Worm (Caenorhabditis elegans) whole organism, young adult: ENCODE measurements around the gene Y25C1A.6.

Experiments used
- F33H1.4 ChIP-seq: fragments of 200-800 bp; sonication (Bioruptor generic); IDR thresholded peaks from 2 replicates; pipeline ENCODE4 v1.3.6; 2022; ENCODE audit warnings: missing genetic modification reagents, missing genetic modification characterization, missing compliant biosample characterization
- F39B2.1 ChIP-seq: fragments of 200-800 bp; sonication (Bioruptor generic); IDR thresholded peaks from 2 replicates; pipeline ENCODE4 v1.3.6; 2022; ENCODE audit warnings: missing genetic modification reagents, missing genetic modification characterization, missing compliant biosample characterization
- F52B5.7 ChIP-seq: sonication (generic microtip); optimal IDR thresholded peaks from 2 replicates; lab custom pipeline; 2016; ENCODE audit warnings: mild to moderate bottlenecking, missing genetic modification characterization, missing compliant biosample characterization
- F57A8.1 ChIP-seq: fragments of 200-800 bp; sonication (Bioruptor generic); optimal IDR thresholded peaks from 2 replicates; lab custom pipeline; 2018; ENCODE audit warnings: mild to moderate bottlenecking, missing genetic modification characterization, moderate library complexity, missing compliant biosample characterization
- F57C9.4 ChIP-seq: sonication (generic microtip); optimal IDR thresholded peaks from 2 replicates; lab custom pipeline; 2017; ENCODE audit warnings: mild to moderate bottlenecking, missing genetic modification characterization, missing compliant biosample characterization
- K12H6.12 ChIP-seq: fragments of 200-800 bp; sonication (Bioruptor generic); optimal IDR thresholded peaks from 2 replicates; lab custom pipeline; 2018; ENCODE audit warnings: mild to moderate bottlenecking, missing genetic modification characterization, missing compliant biosample characterization
- akir-1 ChIP-seq: fragments of 200-800 bp; sonication (Bioruptor generic); optimal IDR thresholded peaks from 2 replicates; lab custom pipeline; 2018; ENCODE audit warnings: mild to moderate bottlenecking, missing genetic modification characterization, moderate library complexity, missing compliant biosample characterization
- ama-1 ChIP-seq, 3 experiments: fragments of 150-350 bp in 1 of 3; sonication (generic microtip) in 2 of 3; optimal IDR thresholded peaks; 2 replicates each; lab custom pipeline; 2014 to 2018; ENCODE audit warnings: missing biosample characterization in 2 of 3, missing genetic modification characterization in 2 of 3, missing genetic modification reagents in 2 of 3
- athp-1 ChIP-seq: sonication (generic microtip); optimal IDR thresholded peaks from 2 replicates; lab custom pipeline; 2017; ENCODE audit warnings: mild to moderate bottlenecking, missing genetic modification characterization, missing compliant biosample characterization
- attf-3 ChIP-seq: fragments of 200-800 bp; sonication (Bioruptor generic); conservative IDR thresholded peaks from 2 replicates; pipeline ENCODE4 v1.3.6; 2022; ENCODE audit warnings: missing genetic modification reagents, missing genetic modification characterization, missing compliant biosample characterization
- attf-6 ChIP-seq: fragments of 200-800 bp; sonication (Bioruptor generic); IDR thresholded peaks from 2 replicates; pipeline ENCODE4 v1.3.6; 2022; ENCODE audit warnings: missing genetic modification reagents, missing genetic modification characterization, missing compliant biosample characterization
- ceh-79 ChIP-seq: sonication (generic microtip); optimal IDR thresholded peaks from 2 replicates; lab custom pipeline; 2017; ENCODE audit warnings: mild to moderate bottlenecking, missing genetic modification characterization, missing compliant biosample characterization
- chd-7 ChIP-seq: sonication (generic microtip); optimal IDR thresholded peaks from 2 replicates; lab custom pipeline; 2016; ENCODE audit warnings: mild to moderate bottlenecking, missing genetic modification characterization, moderate library complexity, missing compliant biosample characterization
- die-1 ChIP-seq: sonication (generic microtip); optimal IDR thresholded peaks from 2 replicates; lab custom pipeline; 2016; ENCODE audit warnings: missing genotype, mild to moderate bottlenecking, missing genetic modification characterization, missing compliant biosample characterization
- ekl-4 ChIP-seq: fragments of 200-800 bp; sonication (Bioruptor generic); IDR thresholded peaks from 2 replicates; pipeline ENCODE4 v1.3.6; 2022; ENCODE audit warnings: missing genetic modification reagents, missing genetic modification characterization, missing compliant biosample characterization
- hlh-26 ChIP-seq: fragments of 200-800 bp; sonication (Bioruptor generic); conservative IDR thresholded peaks from 2 replicates; pipeline ENCODE4 v1.3.6; 2022; ENCODE audit warnings: missing genetic modification reagents, missing genetic modification characterization, missing compliant biosample characterization
- hsf-1 ChIP-seq: fragments of 200-800 bp; sonication (Bioruptor generic); IDR thresholded peaks from 2 replicates; pipeline ENCODE4 v1.3.6; 2022; ENCODE audit warnings: missing genetic modification reagents, missing genetic modification characterization, missing compliant biosample characterization
- let-526 ChIP-seq: fragments of 200-800 bp; sonication (Bioruptor generic); IDR thresholded peaks from 2 replicates; pipeline ENCODE4 v1.3.6; 2022; ENCODE audit warnings: missing genetic modification reagents, missing genetic modification characterization, missing compliant biosample characterization
- lin-26 ChIP-seq: fragments of 200-800 bp; sonication (Bioruptor generic); IDR thresholded peaks from 2 replicates; pipeline ENCODE4 v1.3.6; 2022; ENCODE audit warnings: missing genetic modification reagents, missing genetic modification characterization, missing compliant biosample characterization
- lin-35 ChIP-seq, 3 experiments: fragments of 150-350 bp in 2 of 3; sonication (generic microtip) in 1 of 3; optimal IDR thresholded peaks; 2 replicates each; lab custom pipeline; 2014 to 2018; ENCODE audit warnings: missing biosample characterization in 3 of 3, missing genetic modification characterization in 3 of 3, missing genetic modification reagents in 3 of 3
- lin-54 ChIP-seq: fragments of 200-800 bp; sonication (Bioruptor generic); optimal IDR thresholded peaks from 2 replicates; lab custom pipeline; 2018; ENCODE audit warnings: mild to moderate bottlenecking, missing genetic modification characterization, missing compliant biosample characterization
- lir-1 ChIP-seq: fragments of 200-800 bp; sonication (Bioruptor generic); conservative IDR thresholded peaks from 2 replicates; pipeline ENCODE4 v1.3.6; 2022; ENCODE audit warnings: missing genetic modification reagents, missing genetic modification characterization, missing compliant biosample characterization
- lsl-1 ChIP-seq: fragments of 200-800 bp; sonication (Bioruptor generic); optimal IDR thresholded peaks from 2 replicates; lab custom pipeline; 2018; ENCODE audit warnings: mild to moderate bottlenecking, missing genetic modification characterization, moderate library complexity, missing compliant biosample characterization
- madf-6 ChIP-seq: fragments of 200-800 bp; sonication (Bioruptor generic); IDR thresholded peaks from 2 replicates; pipeline ENCODE4 v1.3.6; 2022; ENCODE audit warnings: missing genetic modification reagents, missing genetic modification characterization, missing compliant biosample characterization
- madf-8 ChIP-seq: fragments of 200-800 bp; sonication (Bioruptor generic); conservative IDR thresholded peaks from 2 replicates; pipeline ENCODE4 v1.3.6; 2022; ENCODE audit warnings: missing genetic modification reagents, missing genetic modification characterization, missing compliant biosample characterization
- mxl-1 ChIP-seq: sonication (generic microtip); optimal IDR thresholded peaks from 2 replicates; lab custom pipeline; 2016; ENCODE audit warnings: missing genetic modification characterization, missing compliant biosample characterization
- nfyb-1 ChIP-seq: fragments of 200-800 bp; sonication (Bioruptor generic); IDR thresholded peaks from 2 replicates; pipeline ENCODE4 v1.3.6; 2022; ENCODE audit warnings: missing genetic modification reagents, missing genetic modification characterization, missing compliant biosample characterization
- nhr-120 ChIP-seq: fragments of 200-800 bp; sonication (Bioruptor generic); IDR thresholded peaks from 2 replicates; pipeline ENCODE4 v1.3.6; 2022; ENCODE audit warnings: missing genetic modification characterization, missing compliant biosample characterization
- nhr-27 ChIP-seq: fragments of 200-800 bp; sonication (Bioruptor generic); optimal IDR thresholded peaks from 2 replicates; lab custom pipeline; 2018; ENCODE audit warnings: mild to moderate bottlenecking, missing genetic modification characterization, moderate library complexity, missing compliant biosample characterization
- nhr-80 ChIP-seq: sonication (generic microtip); optimal IDR thresholded peaks from 2 replicates; lab custom pipeline; 2016; ENCODE audit warnings: missing genetic modification characterization, missing compliant biosample characterization
- snpc-1.1 ChIP-seq: sonication (generic microtip); optimal IDR thresholded peaks from 2 replicates; lab custom pipeline; 2017; ENCODE audit warnings: missing genetic modification characterization, mild to moderate bottlenecking, missing compliant biosample characterization, antibody characterized with exemption, moderate library complexity, missing genotype, missing genetic modification reagents; ENCODE audit not compliant: insufficient read depth
- tlf-1 ChIP-seq: fragments of 200-800 bp; sonication (Bioruptor generic); optimal IDR thresholded peaks from 2 replicates; lab custom pipeline; 2018; ENCODE audit warnings: mild to moderate bottlenecking, missing genetic modification characterization, missing compliant biosample characterization
- unc-130 ChIP-seq: sonication (generic microtip); optimal IDR thresholded peaks from 2 replicates; lab custom pipeline; 2016; ENCODE audit warnings: missing genetic modification reagents, missing genetic modification characterization, missing compliant biosample characterization
- unc-62 ChIP-seq: fragments of 150-350 bp; optimal IDR thresholded peaks from 2 replicates; lab custom pipeline; 2014; ENCODE audit warnings: missing biosample characterization, missing genetic modification reagents, missing genetic modification characterization
- xnd-1 ChIP-seq: sonication (generic microtip); optimal IDR thresholded peaks from 2 replicates; lab custom pipeline; 2016; ENCODE audit warnings: missing genotype, missing genetic modification reagents, missing genetic modification characterization, missing compliant biosample characterization
- zfh-2 ChIP-seq: fragments of 200-800 bp; sonication (Bioruptor generic); conservative IDR thresholded peaks from 2 replicates; pipeline ENCODE4 v1.3.6; 2022; ENCODE audit warnings: missing genetic modification reagents, missing genetic modification characterization, missing compliant biosample characterization
- ztf-28 ChIP-seq: fragments of 200-800 bp; sonication (Bioruptor generic); IDR thresholded peaks from 2 replicates; pipeline ENCODE4 v1.3.6; 2022; ENCODE audit warnings: missing genetic modification reagents, missing genetic modification characterization, missing compliant biosample characterization

Y25C1A.6 gene

DNA sequence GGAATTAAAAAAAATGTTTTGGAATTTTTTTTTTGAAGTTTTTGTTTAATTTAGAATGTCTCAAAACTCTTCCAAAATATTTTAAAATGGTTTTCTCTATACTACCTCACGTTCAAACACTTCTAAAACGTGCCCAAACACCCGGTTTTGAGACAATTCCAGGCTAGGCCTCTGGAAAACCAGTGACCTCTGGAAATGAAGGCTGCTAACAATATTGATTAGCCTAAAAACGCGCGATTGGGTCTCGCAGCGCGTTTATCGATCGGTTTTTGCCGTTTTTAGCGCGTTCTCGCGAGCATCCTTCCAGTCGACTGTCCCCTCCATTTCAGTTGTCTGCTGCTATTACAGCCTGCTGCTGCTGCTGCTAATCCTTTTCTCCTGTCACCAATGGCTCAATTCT is at the start of gene Y25C1A.6:
Gene Y25C1A.6, plus strand, starts transcription at position 301 of the 400 bp plus-strand sequence.
- TF ChIP-seq akir-1 (GFP tag; lab: Kevin White, UChicago) (no peak), mxl-1 (tag; lab: Kevin White, UChicago) (no peak), attf-3 (GFP tag; lab: Robert Waterston, UW) (no peak), madf-8 (no peak), K12H6.12 (tag; lab: Kevin White, UChicago) (no peak), snpc-1.1 (tag; lab: Kevin White, UChicago) (no peak), nhr-120 (GFP tag; lab: Robert Waterston, UW) (no peak), die-1 (tag; lab: Kevin White, UChicago) (no peak), lin-26 (GFP tag; lab: Robert Waterston, UW) (no peak), lin-54 (no peak), lir-1 (GFP tag; lab: Robert Waterston, UW) (no peak), F52B5.7 (no peak), F33H1.4 (no peak), chd-7 (tag; lab: Kevin White, UChicago) (no peak), F57A8.1 (no peak)

DNA sequence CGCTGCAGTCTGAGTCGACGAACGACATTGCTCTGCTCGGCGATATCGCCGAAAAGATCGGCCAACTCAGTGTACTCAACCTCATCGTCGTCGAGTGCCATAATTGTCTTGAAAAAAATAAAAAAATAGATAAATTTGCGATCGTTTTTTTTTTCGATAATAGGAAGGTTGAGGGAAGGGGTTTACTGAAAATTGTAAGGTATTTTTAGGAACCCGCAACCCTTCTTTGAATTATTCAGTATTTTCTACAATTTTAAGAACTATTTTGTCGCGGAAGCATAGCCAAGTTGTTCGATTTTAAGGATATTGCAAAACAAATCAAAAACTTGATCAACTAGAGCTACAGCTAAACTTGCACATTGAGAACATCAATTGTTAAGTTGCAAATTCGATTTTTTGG is 48.7 kb upstream of the Y25C1A.6 start, which contains the start of gene C41H7.9:
Gene C41H7.9, minus strand, starts transcription at position 101 of the 400 bp plus-strand sequence.
- no peak for TF ChIP-seq hsf-1 (GFP tag; lab: Robert Waterston, UW)
- no peak for TF ChIP-seq tlf-1 (GFP tag; lab: Kevin White, UChicago)
- TF ChIP-seq madf-6 = no peak
- TF ChIP-seq unc-62 = no peak
- TF ChIP-seq ceh-79 (tag; lab: Kevin White, UChicago) = no peak
- TF ChIP-seq ztf-28 (GFP tag; lab: Robert Waterston, UW) = no peak
- TF ChIP-seq unc-130 (GFP tag; lab: Kevin White, UChicago) = no peak
- TF ChIP-seq lin-35 (GFP tag; optimal IDR thresholded peaks at IDR 0.05; lab: Kevin White, UChicago) = no peak
- no peak for TF ChIP-seq lsl-1 (GFP tag; lab: Kevin White, UChicago)
- no peak for TF ChIP-seq nhr-27
- no peak for TF ChIP-seq F39B2.1 (GFP tag; lab: Robert Waterston, UW)
- no peak for TF ChIP-seq let-526
- no peak for TF ChIP-seq ama-1 (optimal IDR thresholded peaks at IDR 0.05; lab: Kevin White, UChicago)
- no peak for TF ChIP-seq ama-1 (GFP tag; optimal IDR thresholded peaks at IDR 0.05; lab: Kevin White, UChicago)
- TF ChIP-seq athp-1 (tag; lab: Kevin White, UChicago) = no peak

DNA sequence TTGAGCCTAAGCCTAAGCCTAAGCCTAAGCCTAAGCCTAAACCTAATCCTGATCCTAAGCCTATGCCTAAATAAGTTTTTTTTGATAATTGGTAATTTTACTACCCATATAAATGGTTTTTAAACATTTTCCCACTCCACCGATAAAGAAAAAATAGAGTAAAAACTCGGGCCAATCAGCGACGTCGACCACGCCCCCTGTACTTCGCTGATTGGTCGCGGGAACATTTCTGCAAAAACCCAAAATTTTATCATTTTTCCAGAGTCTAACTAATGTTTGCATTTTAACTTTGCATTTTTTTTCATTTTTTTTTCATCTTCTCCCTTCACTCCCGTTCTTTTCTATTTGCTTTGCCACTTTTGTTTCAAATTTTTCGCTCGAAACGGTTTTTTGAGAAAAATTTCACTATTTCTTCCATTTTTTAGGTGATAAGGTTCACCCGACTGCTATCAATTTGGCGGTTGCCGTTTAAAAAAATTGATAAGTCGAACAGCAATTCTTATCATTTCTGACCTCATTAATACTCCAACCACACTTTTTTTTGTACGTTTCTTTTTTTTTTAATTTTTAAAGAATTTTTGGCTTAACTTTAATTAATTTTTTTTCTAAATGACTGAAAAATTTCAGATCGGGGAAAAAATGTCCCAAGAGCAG is 46.6 kb upstream of the Y25C1A.6 start, which contains the start of gene C41H7.2:
Gene C41H7.2, plus strand, starts transcription at position 622 of the 654 bp plus-strand sequence.
- no peak for TF ChIP-seq attf-6 (GFP tag; lab: Robert Waterston, UW)
- TF ChIP-seq nhr-80 (tag; lab: Kevin White, UChicago) = peak; percentile 71
- peak; percentile 93 for TF ChIP-seq nfyb-1 (GFP tag; lab: Robert Waterston, UW)

DNA sequence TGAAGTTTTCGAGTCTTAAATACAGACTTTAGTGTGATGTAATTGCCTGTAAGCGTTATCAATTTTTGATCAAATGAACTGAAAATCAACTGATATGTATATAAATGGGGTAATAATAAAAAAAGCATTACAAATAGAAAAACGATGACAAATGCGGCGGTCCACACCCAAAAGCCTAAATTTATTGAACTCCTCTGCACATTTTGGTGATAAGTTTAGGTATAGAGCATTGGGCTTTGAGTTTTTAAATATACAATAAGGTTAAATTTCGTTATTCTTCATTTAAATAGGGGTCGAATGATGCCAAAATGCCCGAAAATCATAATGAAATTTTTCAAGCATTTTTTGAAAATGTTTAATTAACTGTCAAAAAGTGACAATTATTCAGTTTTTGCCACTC is 41.1 kb upstream of the Y25C1A.6 start, which contains the start of gene clec-3:
Gene clec-3, minus strand, starts transcription at position 101 of the 400 bp plus-strand sequence.
- TF ChIP-seq unc-62 (no peak), F52B5.7 (no peak), F57C9.4 (tag; lab: Kevin White, UChicago) (no peak), zfh-2 (GFP tag; lab: Robert Waterston, UW) (no peak), xnd-1 (tag; lab: Kevin White, UChicago) (no peak), hlh-26 (GFP tag; lab: Robert Waterston, UW) (no peak), ekl-4 (no peak)
